Worm (Caenorhabditis elegans): Measurements from ENCODE around the gene Y47D3A.31.

DNA sequence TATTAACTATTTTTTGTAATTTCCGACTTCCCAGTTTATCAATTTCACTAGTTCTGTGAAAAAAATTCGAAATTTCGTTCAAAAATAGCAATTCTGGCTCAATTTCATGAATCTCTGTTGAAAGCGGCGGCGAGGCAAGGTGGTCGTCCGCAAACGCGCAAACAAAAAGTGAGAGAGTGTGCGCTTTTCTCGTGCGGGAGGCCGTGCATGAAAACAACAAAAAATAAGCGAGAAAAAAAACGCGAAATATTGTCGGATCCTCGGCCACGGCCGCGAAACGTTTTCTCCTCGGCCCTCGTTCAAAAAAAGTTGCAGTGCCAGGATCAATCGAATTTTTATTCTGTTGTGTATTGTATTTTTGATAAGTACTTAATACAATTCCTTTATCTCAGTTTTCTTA is 44.3 kb downstream of the Y47D3A.31 start:
- TF ChIP-seq snpc-4 (tag; optimal IDR thresholded peaks at IDR 0.05) (no peak), flh-1 (GFP tag; optimal IDR thresholded peaks at IDR 0.05) (no peak), zip-8 (tag; optimal IDR thresholded peaks at IDR 0.05) (no peak), lin-13 (tag; optimal IDR thresholded peaks at IDR 0.05) (no peak), unc-62 (GFP tag; optimal IDR thresholded peaks at IDR 0.05) (no peak), hlh-1 (tag; optimal IDR thresholded peaks at IDR 0.05) (no peak)
